Fruit fly (Drosophila melanogaster) whole organism: Measurements from ENCODE around the gene unk.

Source experiments
- CG8478 ChIP-seq: fragments of >200 bp; optimal IDR thresholded peaks from 2 replicates; lab custom pipeline; 2018; ENCODE audit warnings: inconsistent platforms
- Dll ChIP-seq: fragments of >200 bp; optimal IDR thresholded peaks from 2 replicates; lab custom pipeline; 2017
- EcR ChIP-seq, 2 experiments: fragments of >200 bp; optimal IDR thresholded peaks; 2 replicates each; lab custom pipeline; 2017; ENCODE audit warnings: missing biosample characterization in 2 of 2, missing genetic modification characterization in 2 of 2, missing genetic modification reagents in 2 of 2
- pan ChIP-seq: fragments of >200 bp; optimal IDR thresholded peaks from 2 replicates; lab custom pipeline; 2017
- psq ChIP-seq: fragments of >200 bp; optimal IDR thresholded peaks from 2 replicates; lab custom pipeline; 2017
- usp ChIP-seq: fragments of >200 bp; optimal IDR thresholded peaks from 2 replicates; lab custom pipeline; 2017; ENCODE audit warnings: missing biosample characterization, missing genetic modification characterization, mixed read lengths

unk gene

dm6 chr3R:23157664-23158151, at the start of gene unk:
Gene unk (minus strand): TSS chr3R:23157862.
- TF ChIP-seq EcR (GFP tag; optimal IDR thresholded peaks at IDR 0.05; lab: Kevin White, UChicago) (no peak), CG8478 (no peak), psq (lab: Kevin White, UChicago) (no peak)

- TF ChIP-seq CG8478 (no peak), Dll (lab: Kevin White, UChicago) (no peak), psq (lab: Kevin White, UChicago) (no peak), pan (lab: Kevin White, UChicago) (no peak), usp (GFP tag; lab: Kevin White, UChicago) (no peak), EcR (GFP tag; optimal IDR thresholded peaks at IDR 0.05; lab: Kevin White, UChicago) (no peak)
These were observed 49.6 kb upstream of the unk start for dm6 chr3R:23207254-23207653.

dm6 chr3R:23203934-23204333, 46.3 kb upstream of the unk start, which contains the start of gene fzo:
Gene fzo (minus strand): TSS chr3R:23204034.
- no peak for TF ChIP-seq psq (lab: Kevin White, UChicago)
- no peak for TF ChIP-seq EcR (GFP tag; optimal IDR thresholded peaks at IDR 0.05; lab: Kevin White, UChicago)
- no peak for TF ChIP-seq CG8478
- TF ChIP-seq Dll (lab: Kevin White, UChicago) = no peak
- TF ChIP-seq usp (GFP tag; lab: Kevin White, UChicago) = no peak
- no peak for TF ChIP-seq pan (lab: Kevin White, UChicago)

dm6 chr3R:23201122-23201521, 43.5 kb upstream of the unk start:
- TF ChIP-seq usp (GFP tag; lab: Kevin White, UChicago) = no peak
- TF ChIP-seq CG8478 = peak; percentile 41
- TF ChIP-seq Dll (lab: Kevin White, UChicago) = peak; percentile 25

dm6 chr3R:23195711-23196110, 38.0 kb upstream of the unk start:
- TF ChIP-seq CG8478 (no peak), pan (lab: Kevin White, UChicago) (no peak), psq (lab: Kevin White, UChicago) (no peak), Dll (lab: Kevin White, UChicago) (no peak), usp (GFP tag; lab: Kevin White, UChicago) (no peak), EcR (GFP tag; optimal IDR thresholded peaks at IDR 0.05; lab: Kevin White, UChicago) (no peak)

- TF ChIP-seq psq (lab: Kevin White, UChicago) (no peak), usp (GFP tag; lab: Kevin White, UChicago) (no peak), EcR (GFP tag; optimal IDR thresholded peaks at IDR 0.05; lab: Kevin White, UChicago) (no peak), pan (lab: Kevin White, UChicago) (no peak), CG8478 (no peak), Dll (lab: Kevin White, UChicago) (no peak)
These were observed 35.7 kb upstream of the unk start for dm6 chr3R:23193400-23193799.

dm6 chr3R:23192984-23193383, 35.3 kb upstream of the unk start:
- TF ChIP-seq usp (GFP tag; lab: Kevin White, UChicago) (no peak), EcR (GFP tag; optimal IDR thresholded peaks at IDR 0.05; lab: Kevin White, UChicago) (no peak), Dll (lab: Kevin White, UChicago) (no peak), psq (lab: Kevin White, UChicago) (no peak), pan (lab: Kevin White, UChicago) (no peak), CG8478 (no peak)

- TF ChIP-seq Dll (lab: Kevin White, UChicago) = no peak
- TF ChIP-seq CG8478 = no peak
- no peak for TF ChIP-seq psq (lab: Kevin White, UChicago)
- no peak for TF ChIP-seq usp (GFP tag; lab: Kevin White, UChicago)
- TF ChIP-seq EcR (GFP tag; optimal IDR thresholded peaks at IDR 0.05; lab: Kevin White, UChicago) = no peak
- TF ChIP-seq pan (lab: Kevin White, UChicago) = no peak
These were observed 33.6 kb upstream of the unk start for dm6 chr3R:23191108-23191771.

dm6 chr3R:23189958-23190900, 32.6 kb upstream of the unk start:
- TF ChIP-seq EcR (GFP tag; optimal IDR thresholded peaks at IDR 0.05; lab: Kevin White, UChicago) (no peak), pan (lab: Kevin White, UChicago) (no peak), CG8478 (no peak), Dll (lab: Kevin White, UChicago) (no peak)

dm6 chr3R:23189143-23189957, 31.7 kb upstream of the unk start:
- TF ChIP-seq EcR (GFP tag; optimal IDR thresholded peaks at IDR 0.05; lab: Kevin White, UChicago) (no peak), CG8478 (no peak), pan (lab: Kevin White, UChicago) (no peak), usp (GFP tag; lab: Kevin White, UChicago) (no peak)

dm6 chr3R:23181714-23182337, 24.2 kb upstream of the unk start:
- TF ChIP-seq Dll (lab: Kevin White, UChicago) (no peak), EcR (GFP tag; optimal IDR thresholded peaks at IDR 0.05; lab: Kevin White, UChicago) (no peak), usp (GFP tag; lab: Kevin White, UChicago) (no peak), CG8478 (no peak), psq (lab: Kevin White, UChicago) (no peak), pan (lab: Kevin White, UChicago) (no peak)
